Fruit fly (Drosophila melanogaster): ENCODE results near the gene hoe2.

Gene hoe2

dm6 chr2L:4945300-4945699 lies 9.1 kb upstream of the hoe2 start, which contains the start of the genes mRpL24 and betaggt-I (continued):
- peak; percentile 92 for TF ChIP-seq Bteb2 (GFP tag; optimal IDR thresholded peaks at IDR 0.05)
- peak; percentile 72 for TF ChIP-seq pnt (GFP tag; optimal IDR thresholded peaks at IDR 0.05)
- 0 out of 2 replicates have a peak, but pooled peaks have one; percentile 19 for TF ChIP-seq sna (GFP tag; IDR thresholded peaks at IDR 0.05; ENCODE audit: partially characterized antibody)
- peak; percentile 96 for TF ChIP-seq Dbx (GFP tag; IDR thresholded peaks at IDR 0.05)
- TF ChIP-seq CG17912 (GFP tag; optimal IDR thresholded peaks at IDR 0.05), result peak; percentile 90
- TF ChIP-seq CG15269 (tag; optimal IDR thresholded peaks at IDR 0.05), result peak; percentile 97
- peak; percentile 93 for TF ChIP-seq Sox100B (GFP tag; optimal IDR thresholded peaks at IDR 0.05)
- TF ChIP-seq Tbp (GFP tag; optimal IDR thresholded peaks at IDR 0.05), result no peak
- peak; percentile 90 for TF ChIP-seq Asciz (GFP tag; optimal IDR thresholded peaks at IDR 0.05)
- no peak for TF ChIP-seq inv (GFP tag; IDR thresholded peaks at IDR 0.05; ENCODE audit: partially characterized antibody)
- no peak for TF ChIP-seq Bgb (GFP tag; IDR thresholded peaks at IDR 0.05; ENCODE audit: partially characterized antibody)
- TF ChIP-seq lov (optimal IDR thresholded peaks at IDR 0.05), result no peak
- TF ChIP-seq lov (GFP tag; IDR thresholded peaks at IDR 0.05), result peak; percentile 93
- TF ChIP-seq CG1603 (tag; optimal IDR thresholded peaks at IDR 0.05), result peak; percentile 84
- TF ChIP-seq nom (GFP tag; optimal IDR thresholded peaks at IDR 0.05), result peak; percentile 88
- TF ChIP-seq CG12155 (GFP tag; optimal IDR thresholded peaks at IDR 0.05), result peak; percentile 94
- peak; percentile 95 for TF ChIP-seq esg (GFP tag; conservative IDR thresholded peaks at IDR 0.05)
- TF ChIP-seq tap (tag; optimal IDR thresholded peaks at IDR 0.05), result peak; percentile 95
- TF ChIP-seq BtbVII (GFP tag; optimal IDR thresholded peaks at IDR 0.05), result peak; percentile 92
- peak; percentile 70 for TF ChIP-seq CG3995 (GFP tag; optimal IDR thresholded peaks at IDR 0.05)
- peak; percentile 25 for TF ChIP-seq ash1 (GFP tag; optimal IDR thresholded peaks at IDR 0.05)
- no peak for TF ChIP-seq HLHmδ (GFP tag; optimal IDR thresholded peaks at IDR 0.05)
- peak; percentile 66 for TF ChIP-seq CG33213 (GFP tag; optimal IDR thresholded peaks at IDR 0.05)
- peak; percentile 40 for TF ChIP-seq Dref (GFP tag; IDR thresholded peaks at IDR 0.05)
- peak; percentile 92 for TF ChIP-seq CG4730 (GFP tag; IDR thresholded peaks at IDR 0.05)
- peak; percentile 98 for TF ChIP-seq CG9817 (tag; optimal IDR thresholded peaks at IDR 0.05)
- no peak for TF ChIP-seq Dfd (GFP tag; optimal IDR thresholded peaks at IDR 0.05)
- TF ChIP-seq Sin3A (optimal IDR thresholded peaks at IDR 0.05), result peak; percentile 1
- peak; percentile 36 for TF ChIP-seq CG3163 (GFP tag; optimal IDR thresholded peaks at IDR 0.05)
- TF ChIP-seq CTCF (GFP tag; optimal IDR thresholded peaks at IDR 0.05), result no peak
- peak; percentile 67 for TF ChIP-seq CHES-1-like (GFP tag; optimal IDR thresholded peaks at IDR 0.05)
- peak; percentile 88 for TF ChIP-seq toy (GFP tag; IDR thresholded peaks at IDR 0.05)
- TF ChIP-seq Ada2b (GFP tag; IDR thresholded peaks at IDR 0.05), result peak; percentile 96
- peak; percentile 87 for TF ChIP-seq CG8281 (tag; optimal IDR thresholded peaks at IDR 0.05)
- peak; percentile 95 for TF ChIP-seq CG3281 (GFP tag; optimal IDR thresholded peaks at IDR 0.05)
- peak; percentile 45 for TF ChIP-seq emc (GFP tag; optimal IDR thresholded peaks at IDR 0.05)
- peak; percentile 95 for TF ChIP-seq al (GFP tag; IDR thresholded peaks at IDR 0.05)
- TF ChIP-seq Camta (GFP tag; optimal IDR thresholded peaks at IDR 0.05), result peak; percentile 68
- no peak for TF ChIP-seq CG14965 (GFP tag; optimal IDR thresholded peaks at IDR 0.05; ENCODE audit: borderline replicate concordance)
- TF ChIP-seq CG12942 (GFP tag; optimal IDR thresholded peaks at IDR 0.05), result peak; percentile 95
- peak; percentile 69 for TF ChIP-seq Atf3 (GFP tag; optimal IDR thresholded peaks at IDR 0.05)
- TF ChIP-seq sima (GFP tag; optimal IDR thresholded peaks at IDR 0.05), result no peak
- TF ChIP-seq sr (GFP tag; IDR thresholded peaks at IDR 0.05), result peak; percentile 75
- TF ChIP-seq sug (tag; optimal IDR thresholded peaks at IDR 0.05), result peak; percentile 96
- TF ChIP-seq CG6254 (GFP tag; optimal IDR thresholded peaks at IDR 0.05), result peak; percentile 86
- peak; percentile 84 for TF ChIP-seq Adf1 (GFP tag; IDR thresholded peaks at IDR 0.05)
- peak; percentile 96 for TF ChIP-seq CG12299 (tag; optimal IDR thresholded peaks at IDR 0.05)
- TF ChIP-seq luna (GFP tag; optimal IDR thresholded peaks at IDR 0.05), result peak; percentile 1
- peak; percentile 92 for TF ChIP-seq CG18476 (GFP tag; optimal IDR thresholded peaks at IDR 0.05)
- peak; percentile 94 for TF ChIP-seq Max (GFP tag; optimal IDR thresholded peaks at IDR 0.05)
- peak; percentile 97 for TF ChIP-seq CG18262 (tag; optimal IDR thresholded peaks at IDR 0.05)
- peak; percentile 89 for TF ChIP-seq peb (GFP tag; IDR thresholded peaks at IDR 0.05)
- peak; percentile 79 for TF ChIP-seq dati (GFP tag; IDR thresholded peaks at IDR 0.05)

All from whole organism, embryonic.